Worm (Caenorhabditis elegans) whole organism, late embryonic: ENCODE data around the gene col-185.
A peak's percentile ranks its signal among the peaks of the same experiment; 100 is the strongest.

Source experiments
- C08G9.2 ChIP-seq: sonication (generic microtip); optimal IDR thresholded peaks from 2 replicates; lab custom pipeline; 2016; ENCODE audit warnings: mild to moderate bottlenecking, missing genetic modification characterization, moderate library complexity, missing compliant biosample characterization
- C38D4.7 ChIP-seq: fragments of 200-800 bp; sonication (Bioruptor generic); optimal IDR thresholded peaks from 2 replicates; lab custom pipeline; 2018; ENCODE audit warnings: mild to moderate bottlenecking, missing genetic modification characterization, moderate library complexity, missing compliant biosample characterization
- F13H6.1 ChIP-seq: sonication (generic microtip); optimal IDR thresholded peaks from 2 replicates; lab custom pipeline; 2016; ENCODE audit warnings: missing genetic modification characterization, missing compliant biosample characterization
- T23F11.4 ChIP-seq: fragments of 200-800 bp; sonication (Bioruptor generic); optimal IDR thresholded peaks from 2 replicates; lab custom pipeline; 2018; ENCODE audit warnings: mild to moderate bottlenecking, missing genetic modification characterization, missing compliant biosample characterization
- ahr-1 ChIP-seq: sonication (generic microtip); optimal IDR thresholded peaks from 2 replicates; lab custom pipeline; 2016; ENCODE audit warnings: missing genetic modification characterization, missing compliant biosample characterization
- ama-1 ChIP-seq: fragments of 150-350 bp; optimal IDR thresholded peaks from 2 replicates; lab custom pipeline; 2014
- ceh-14 ChIP-seq: sonication (generic microtip); optimal IDR thresholded peaks from 2 replicates; lab custom pipeline; 2016; ENCODE audit warnings: missing genotype, missing genetic modification characterization, missing compliant biosample characterization
- ceh-18 ChIP-seq: sonication (generic microtip); optimal IDR thresholded peaks from 2 replicates; lab custom pipeline; 2016; ENCODE audit warnings: missing genetic modification characterization, missing compliant biosample characterization
- ceh-19 ChIP-seq: fragments of 200-800 bp; sonication (Bioruptor generic); optimal IDR thresholded peaks from 2 replicates; lab custom pipeline; 2018; ENCODE audit warnings: mild to moderate bottlenecking, missing genetic modification characterization, missing compliant biosample characterization
- ceh-2 ChIP-seq: sonication (generic microtip); optimal IDR thresholded peaks from 2 replicates; lab custom pipeline; 2016; ENCODE audit warnings: missing genotype, missing genetic modification characterization, missing compliant biosample characterization
- ceh-22 ChIP-seq: sonication (generic microtip); optimal IDR thresholded peaks from 2 replicates; lab custom pipeline; 2017; ENCODE audit warnings: missing biosample characterization, missing genetic modification characterization
- ceh-24 ChIP-seq: sonication (generic microtip); optimal IDR thresholded peaks from 2 replicates; lab custom pipeline; 2016; ENCODE audit warnings: mild to moderate bottlenecking, missing genetic modification characterization, missing compliant biosample characterization
- ceh-30 ChIP-seq: fragments of 150-350 bp; optimal IDR thresholded peaks from 2 replicates; lab custom pipeline; 2014; ENCODE audit warnings: missing biosample characterization, missing genetic modification characterization
- ceh-45 ChIP-seq: fragments of 200-800 bp; sonication (Bioruptor generic); IDR thresholded peaks from 2 replicates; pipeline ENCODE4 v1.3.6; 2022; ENCODE audit warnings: missing genetic modification reagents, missing genetic modification characterization, missing compliant biosample characterization
- ceh-48 ChIP-seq: sonication (generic microtip); optimal IDR thresholded peaks from 2 replicates; lab custom pipeline; 2016; ENCODE audit warnings: missing genetic modification characterization, inconsistent platforms, missing compliant biosample characterization
- ceh-6 ChIP-seq: fragments of 200-800 bp; sonication (Bioruptor generic); optimal IDR thresholded peaks from 2 replicates; lab custom pipeline; 2018; ENCODE audit warnings: mild to moderate bottlenecking, missing genetic modification characterization, missing compliant biosample characterization
- ceh-9 ChIP-seq: sonication (generic microtip); optimal IDR thresholded peaks from 2 replicates; lab custom pipeline; 2016; ENCODE audit warnings: mild to moderate bottlenecking, missing genetic modification characterization, inconsistent platforms, missing compliant biosample characterization
- che-1 ChIP-seq: sonication (generic microtip); optimal IDR thresholded peaks from 2 replicates; lab custom pipeline; 2016; ENCODE audit warnings: mild to moderate bottlenecking, missing genetic modification characterization, missing compliant biosample characterization
- dmd-4 ChIP-seq: sonication (generic microtip); optimal IDR thresholded peaks from 2 replicates; lab custom pipeline; 2016; ENCODE audit warnings: borderline replicate concordance, missing genetic modification characterization, missing compliant biosample characterization
- dve-1 ChIP-seq: sonication (generic microtip); optimal IDR thresholded peaks from 2 replicates; lab custom pipeline; 2017; ENCODE audit warnings: antibody characterized with exemption, mild to moderate bottlenecking, missing genetic modification characterization, missing compliant biosample characterization
- elt-2 ChIP-seq: sonication (generic microtip); optimal IDR thresholded peaks from 2 replicates; lab custom pipeline; 2016; ENCODE audit warnings: missing genetic modification reagents, missing genetic modification characterization, missing compliant biosample characterization
- elt-4 ChIP-seq: sonication (generic microtip); optimal IDR thresholded peaks from 2 replicates; lab custom pipeline; 2016; ENCODE audit warnings: missing genetic modification characterization, missing compliant biosample characterization
- ets-4 ChIP-seq: sonication (generic microtip); optimal IDR thresholded peaks from 2 replicates; lab custom pipeline; 2016; ENCODE audit warnings: missing genetic modification characterization, missing compliant biosample characterization
- eyg-1 ChIP-seq: sonication (generic microtip); optimal IDR thresholded peaks from 2 replicates; lab custom pipeline; 2016; ENCODE audit warnings: missing genotype, missing genetic modification characterization, missing compliant biosample characterization
- fkh-6 ChIP-seq: sonication (generic microtip); optimal IDR thresholded peaks from 2 replicates; lab custom pipeline; 2016; ENCODE audit warnings: missing genetic modification characterization, missing compliant biosample characterization
- hlh-13 ChIP-seq: fragments of 200-800 bp; sonication (Bioruptor generic); optimal IDR thresholded peaks from 2 replicates; lab custom pipeline; 2018; ENCODE audit warnings: mild to moderate bottlenecking, missing genetic modification characterization, missing compliant biosample characterization
- hlh-15 ChIP-seq: sonication (generic microtip); optimal IDR thresholded peaks from 2 replicates; lab custom pipeline; 2016; ENCODE audit warnings: missing genetic modification characterization, missing compliant biosample characterization
- hlh-30 ChIP-seq: sonication (generic microtip); optimal IDR thresholded peaks from 2 replicates; lab custom pipeline; 2017; ENCODE audit warnings: antibody characterized with exemption, missing genetic modification characterization, missing compliant biosample characterization; ENCODE audit not compliant: insufficient read depth
- lim-6 ChIP-seq: sonication (generic microtip); optimal IDR thresholded peaks from 2 replicates; lab custom pipeline; 2016; ENCODE audit warnings: missing genetic modification characterization, missing compliant biosample characterization
- lin-11 ChIP-seq: fragments of 200-800 bp; sonication (Bioruptor generic); optimal IDR thresholded peaks from 2 replicates; lab custom pipeline; 2018; ENCODE audit warnings: mild to moderate bottlenecking, missing genetic modification characterization, missing compliant biosample characterization
- madf-2 ChIP-seq: sonication (generic microtip); optimal IDR thresholded peaks from 2 replicates; lab custom pipeline; 2017; ENCODE audit warnings: missing genetic modification characterization, missing compliant biosample characterization
- mec-3 ChIP-seq: sonication (generic microtip); optimal IDR thresholded peaks from 2 replicates; lab custom pipeline; 2016; ENCODE audit warnings: borderline replicate concordance, missing genetic modification characterization, missing compliant biosample characterization
- nhr-232 ChIP-seq: sonication (generic microtip); optimal IDR thresholded peaks from 2 replicates; lab custom pipeline; 2016; ENCODE audit warnings: missing genetic modification characterization, missing compliant biosample characterization
- npax-4 ChIP-seq: sonication (generic microtip); optimal IDR thresholded peaks from 2 replicates; lab custom pipeline; 2016; ENCODE audit warnings: missing genetic modification characterization, missing compliant biosample characterization
- odd-2 ChIP-seq: sonication (generic microtip); optimal IDR thresholded peaks from 2 replicates; lab custom pipeline; 2017; ENCODE audit warnings: antibody characterized with exemption, mild to moderate bottlenecking, missing genetic modification characterization, missing compliant biosample characterization
- pag-3 ChIP-seq: sonication (generic microtip); optimal IDR thresholded peaks from 2 replicates; lab custom pipeline; 2016; ENCODE audit warnings: missing compliant biosample characterization, missing genetic modification characterization, borderline replicate concordance
- pat-9 ChIP-seq: fragments of 200-800 bp; sonication (Bioruptor generic); optimal IDR thresholded peaks from 2 replicates; lab custom pipeline; 2018; ENCODE audit warnings: mild to moderate bottlenecking, missing genetic modification characterization, moderate library complexity, missing compliant biosample characterization
- pax-1 ChIP-seq: fragments of 150-350 bp; optimal IDR thresholded peaks from 2 replicates; lab custom pipeline; 2014; ENCODE audit warnings: missing biosample characterization, missing genetic modification characterization
- ref-2 ChIP-seq: sonication (generic microtip); optimal IDR thresholded peaks from 2 replicates; lab custom pipeline; 2016; ENCODE audit warnings: missing genetic modification characterization, missing compliant biosample characterization
- sox-2 ChIP-seq: fragments of 200-800 bp; sonication (Bioruptor generic); IDR thresholded peaks from 2 replicates; pipeline ENCODE4 v1.3.6; 2022; ENCODE audit warnings: missing genetic modification reagents, missing genetic modification characterization, missing compliant biosample characterization
- sox-4 ChIP-seq: sonication (generic microtip); optimal IDR thresholded peaks from 2 replicates; lab custom pipeline; 2017; ENCODE audit warnings: mild to moderate bottlenecking, missing genetic modification characterization, inconsistent platforms, missing compliant biosample characterization
- syd-9 ChIP-seq: sonication (generic microtip); optimal IDR thresholded peaks from 2 replicates; lab custom pipeline; 2016; ENCODE audit warnings: mild to moderate bottlenecking, missing genetic modification characterization, moderate library complexity, missing compliant biosample characterization
- tbx-2 ChIP-seq: sonication (generic microtip); optimal IDR thresholded peaks from 2 replicates; lab custom pipeline; 2016; ENCODE audit warnings: missing genetic modification characterization, missing compliant biosample characterization
- tbx-7 ChIP-seq: sonication (generic microtip); optimal IDR thresholded peaks from 2 replicates; lab custom pipeline; 2016; ENCODE audit warnings: missing genotype, missing genetic modification characterization, missing compliant biosample characterization
- ttx-3 ChIP-seq: sonication (generic microtip); optimal IDR thresholded peaks from 2 replicates; lab custom pipeline; 2016; ENCODE audit warnings: missing genetic modification reagents, missing genetic modification characterization, missing compliant biosample characterization
- unc-3 ChIP-seq, 2 experiments: fragments of 200-800 bp in 1 of 2; sonication (Bioruptor generic) in 1 of 2; sonication (generic microtip) in 1 of 2; conservative IDR thresholded peaks in 1 of 2; optimal IDR thresholded peaks in 1 of 2; 2 replicates each; pipeline versions ENCODE4 v1.3.6 to Lab custom; 2016 to 2022; ENCODE audit warnings: missing compliant biosample characterization in 2 of 2, missing genetic modification characterization in 2 of 2, missing genetic modification reagents in 1 of 2
- unc-42 ChIP-seq: sonication (generic microtip); optimal IDR thresholded peaks from 2 replicates; lab custom pipeline; 2016; ENCODE audit warnings: missing genotype, missing genetic modification characterization, missing compliant biosample characterization
- unc-55 ChIP-seq: sonication (generic microtip); optimal IDR thresholded peaks from 2 replicates; lab custom pipeline; 2017; ENCODE audit warnings: missing biosample characterization, missing genetic modification reagents, missing genetic modification characterization
- unc-86 ChIP-seq: sonication (generic microtip); optimal IDR thresholded peaks from 2 replicates; lab custom pipeline; 2016; ENCODE audit warnings: missing genetic modification characterization, missing compliant biosample characterization
- zip-5 ChIP-seq: sonication (generic microtip); optimal IDR thresholded peaks from 2 replicates; lab custom pipeline; 2016; ENCODE audit warnings: missing genetic modification characterization, missing compliant biosample characterization
- ztf-16 ChIP-seq: sonication (generic microtip); optimal IDR thresholded peaks from 2 replicates; lab custom pipeline; 2017; ENCODE audit warnings: missing genetic modification characterization, missing compliant biosample characterization

The col-185 gene

DNA sequence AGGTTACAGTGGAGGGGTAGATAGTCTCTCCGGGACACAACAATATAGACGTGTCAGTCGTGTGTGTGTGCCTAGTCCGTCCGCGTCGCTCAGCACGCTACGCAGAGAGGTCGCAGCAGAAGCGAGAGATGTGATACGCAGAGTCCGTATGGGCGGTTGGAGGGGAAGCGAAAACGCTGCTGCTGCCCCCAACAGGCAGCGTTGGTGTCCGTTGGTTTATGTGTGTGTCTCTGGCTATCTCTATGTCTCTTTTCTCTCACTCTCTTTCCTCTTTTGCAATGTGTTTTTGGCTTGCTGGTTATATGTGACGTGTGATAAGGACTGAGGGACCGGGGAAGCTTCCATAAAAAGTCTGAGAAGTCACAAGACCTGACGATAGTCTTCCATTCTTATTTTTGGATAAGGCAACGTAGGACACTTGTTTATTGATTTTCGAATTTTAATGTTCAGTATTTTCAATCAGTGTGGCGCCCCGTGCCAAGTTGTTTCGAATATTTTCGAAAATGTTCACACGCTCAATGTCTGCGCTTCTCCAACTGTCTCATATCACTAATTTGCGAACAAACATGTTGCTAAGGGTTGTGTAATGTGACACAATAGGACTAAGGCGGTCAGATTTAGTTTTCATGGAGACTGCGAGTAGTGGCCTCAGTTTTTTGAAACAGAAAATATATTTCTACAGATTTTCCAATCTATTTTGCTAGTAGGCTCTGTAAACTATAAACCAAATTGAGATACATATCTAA lies 16.6 kb upstream of the col-185 start, which contains the start of gene pab-2:
pab-2 (minus strand) TSS at position 69 of the 746 bp plus-strand sequence.
- TF ChIP-seq pag-3 (tag; lab: Kevin White, UChicago): no peak
- peak; percentile 8 for TF ChIP-seq lin-11 (tag; lab: Kevin White, UChicago)
- TF ChIP-seq ceh-14 (tag; lab: Kevin White, UChicago): peak; percentile 9
- no peak for TF ChIP-seq T23F11.4 (GFP tag; lab: Kevin White, UChicago)
- no peak for TF ChIP-seq ceh-30 (tag; lab: Kevin White, UChicago)
- no peak for TF ChIP-seq ama-1
- no peak for TF ChIP-seq elt-4 (tag; lab: Kevin White, UChicago)
- TF ChIP-seq tbx-7 (tag; lab: Kevin White, UChicago): no peak
- no peak for TF ChIP-seq ceh-22 (tag; lab: Kevin White, UChicago)
- TF ChIP-seq dmd-4 (tag; lab: Kevin White, UChicago): no peak
- peak; percentile 26 for TF ChIP-seq ceh-6
- TF ChIP-seq dve-1 (tag; lab: Kevin White, UChicago): peak; percentile 79
- no peak for TF ChIP-seq hlh-13 (GFP tag; lab: Kevin White, UChicago)
- TF ChIP-seq ceh-2 (tag; lab: Kevin White, UChicago): no peak
- TF ChIP-seq F13H6.1 (tag; lab: Kevin White, UChicago): peak; percentile 31
- peak; percentile 56 for TF ChIP-seq unc-42 (tag; lab: Kevin White, UChicago)
- TF ChIP-seq hlh-15 (tag; lab: Kevin White, UChicago): no peak
- no peak for TF ChIP-seq che-1 (tag; lab: Kevin White, UChicago)
- TF ChIP-seq elt-2 (tag; lab: Kevin White, UChicago): peak; percentile 69
- peak; percentile 80 for TF ChIP-seq ref-2
- peak; percentile 40 for TF ChIP-seq pat-9 (tag; lab: Kevin White, UChicago)
- TF ChIP-seq ceh-18 (tag; lab: Kevin White, UChicago): peak; percentile 69
- no peak for TF ChIP-seq lim-6 (tag; lab: Kevin White, UChicago)
- no peak for TF ChIP-seq ceh-45 (GFP tag; lab: Robert Waterston, UW)
- TF ChIP-seq ceh-9: no peak
- TF ChIP-seq tbx-2 (tag; lab: Kevin White, UChicago): peak; percentile 92
- no peak for TF ChIP-seq ttx-3 (tag; lab: Kevin White, UChicago)
- peak; percentile 14 for TF ChIP-seq unc-86 (tag; lab: Kevin White, UChicago)
- TF ChIP-seq eyg-1: peak; percentile 10
- peak; percentile 21 for TF ChIP-seq madf-2 (tag; lab: Kevin White, UChicago)
- TF ChIP-seq zip-5 (tag; lab: Kevin White, UChicago): peak; percentile 24
- TF ChIP-seq ceh-19 (GFP tag; lab: Kevin White, UChicago): peak; percentile 10
- no peak for TF ChIP-seq ets-4 (tag; lab: Kevin White, UChicago)
- no peak for TF ChIP-seq ceh-24 (tag; lab: Kevin White, UChicago)
- TF ChIP-seq sox-4 (tag; lab: Kevin White, UChicago): peak; percentile 38
- no peak for TF ChIP-seq npax-4 (tag; lab: Kevin White, UChicago)
- no peak for TF ChIP-seq fkh-6 (tag; lab: Kevin White, UChicago)
- TF ChIP-seq C08G9.2 (tag; lab: Kevin White, UChicago): no peak
- TF ChIP-seq hlh-30: peak; percentile 65
- no peak for TF ChIP-seq odd-2 (tag; lab: Kevin White, UChicago)
- TF ChIP-seq nhr-232 (tag; lab: Kevin White, UChicago): peak; percentile 58
- TF ChIP-seq sox-2: no peak; the same call in 1 of the 2 replicates
- no peak for TF ChIP-seq C38D4.7 (GFP tag; lab: Kevin White, UChicago)
- TF ChIP-seq ztf-16 (tag; lab: Kevin White, UChicago): no peak
- 0 out of 2 replicates have a peak, but pooled peaks have one; percentile 39 for TF ChIP-seq unc-3 (GFP tag; conservative IDR thresholded peaks at IDR 0.05; lab: Robert Waterston, UW)
- no peak for TF ChIP-seq unc-3 (tag; optimal IDR thresholded peaks at IDR 0.05; lab: Kevin White, UChicago)
- TF ChIP-seq ceh-48 (tag; lab: Kevin White, UChicago): peak; percentile 13
- TF ChIP-seq syd-9 (tag; lab: Kevin White, UChicago): peak; percentile 45
- no peak for TF ChIP-seq ahr-1 (tag; lab: Kevin White, UChicago)
- no peak for TF ChIP-seq pax-1
- TF ChIP-seq unc-55: peak; percentile 75
- no peak for TF ChIP-seq mec-3 (tag; lab: Kevin White, UChicago)
